Worm (Caenorhabditis elegans) whole organism, midembryonic: Measurements from ENCODE around the gene nlp-71.

ENCODE experiments used
- T22C8.4 ChIP-seq: fragments of 200-800 bp; sonication (Bioruptor generic); IDR thresholded peaks from 2 replicates; pipeline ENCODE4 v1.3.6; 2022; ENCODE audit warnings: missing genetic modification characterization, missing compliant biosample characterization
- flt-1 ChIP-seq: fragments of 200-800 bp; sonication (Bioruptor generic); IDR thresholded peaks from 2 replicates; pipeline ENCODE4 v1.3.6; 2022; ENCODE audit warnings: missing genetic modification characterization, missing compliant biosample characterization
- med-1 ChIP-seq: sonication (generic microtip); optimal IDR thresholded peaks from 2 replicates; lab custom pipeline; 2017; ENCODE audit warnings: missing genetic modification characterization, mild to moderate bottlenecking, missing compliant biosample characterization, antibody characterized with exemption, missing genetic modification reagents; ENCODE audit not compliant: insufficient read depth

ce11 chrIV:6417612-6418011 is 4.2 kb upstream of the nlp-71 start:
- TF ChIP-seq med-1 (GFP tag; lab: Kevin White, UChicago) (no peak), flt-1 (GFP tag; lab: Robert Waterston, UW) (no peak), T22C8.4 (no peak)
